Fruit fly (Drosophila melanogaster) whole organism, embryonic: ENCODE measurements around the gene Amun.

ENCODE experiments used
- Atf3 ChIP-seq: fragments of 200-800 bp; sonication (Bioruptor generic); optimal IDR thresholded peaks from 3 replicates; lab custom pipeline; 2016; ENCODE audit warnings: missing biosample characterization, missing genetic modification characterization
- Atf6 ChIP-seq: fragments of 200-800 bp; sonication (Bioruptor generic); IDR thresholded peaks from 2 replicates; pipeline ENCODE4 v1.3.6; 2022; ENCODE audit warnings: missing biosample characterization, missing genetic modification characterization
- C15 ChIP-seq: fragments of 200-800 bp; sonication (Bioruptor generic); IDR thresholded peaks from 3 replicates; pipeline ENCODE4 v1.3.6; 2022; ENCODE audit warnings: missing biosample characterization, missing genetic modification characterization
- CG10462 ChIP-seq: fragments of 200-800 bp; sonication (Bioruptor generic); optimal IDR thresholded peaks from 2 replicates; lab custom pipeline; 2016; ENCODE audit warnings: missing biosample characterization, missing genetic modification characterization
- CG10959 ChIP-seq: fragments of 200-800 bp; sonication (Bioruptor generic); IDR thresholded peaks from 2 replicates; pipeline ENCODE4 v1.3.6; 2022; ENCODE audit warnings: missing biosample characterization, missing genetic modification characterization
- CG10979 ChIP-seq: fragments of 200-800 bp; sonication (Bioruptor generic); optimal IDR thresholded peaks from 2 replicates; lab custom pipeline; 2018; ENCODE audit warnings: missing biosample characterization, mild to moderate bottlenecking, missing genetic modification characterization, moderate library complexity
- CG15073 ChIP-seq: fragments of 200-800 bp; sonication (Bioruptor generic); optimal IDR thresholded peaks from 2 replicates; lab custom pipeline; 2016; ENCODE audit warnings: missing biosample characterization, missing genetic modification characterization
- CG16813 ChIP-seq: fragments of 200-800 bp; sonication (Bioruptor generic); IDR thresholded peaks from 3 replicates; pipeline ENCODE4 v1.3.6; 2022; ENCODE audit warnings: missing biosample characterization, missing genetic modification characterization; ENCODE audit not compliant: partially characterized antibody
- CG17361 ChIP-seq: fragments of 200-800 bp; sonication (Bioruptor generic); IDR thresholded peaks from 3 replicates; pipeline ENCODE4 v1.3.6; 2022; ENCODE audit warnings: missing biosample characterization, missing genetic modification characterization
- CG17802 ChIP-seq: fragments of 200-800 bp; sonication (Bioruptor generic); optimal IDR thresholded peaks from 2 replicates; lab custom pipeline; 2018; ENCODE audit warnings: missing biosample characterization, mild to moderate bottlenecking, missing genetic modification characterization, moderate library complexity
- CG3281 ChIP-seq: fragments of 200-800 bp; sonication (Bioruptor generic); optimal IDR thresholded peaks from 3 replicates; lab custom pipeline; 2017; ENCODE audit warnings: missing biosample characterization, mild to moderate bottlenecking, missing genetic modification characterization
- CG6791 ChIP-seq: fragments of 200-800 bp; sonication (Bioruptor generic); IDR thresholded peaks from 3 replicates; pipeline ENCODE4 v1.3.6; 2022; ENCODE audit warnings: missing biosample characterization, missing genetic modification characterization; ENCODE audit not compliant: partially characterized antibody
- CG7357 ChIP-seq: fragments of 200-800 bp; sonication (Bioruptor generic); IDR thresholded peaks from 3 replicates; pipeline ENCODE4 v1.3.6; 2022; ENCODE audit warnings: missing biosample characterization, missing genetic modification characterization
- CG9797 ChIP-seq: fragments of 200-800 bp; sonication (Bioruptor generic); optimal IDR thresholded peaks from 3 replicates; lab custom pipeline; 2018; ENCODE audit warnings: missing biosample characterization, mild to moderate bottlenecking, missing genetic modification characterization
- Dll ChIP-seq: fragments of 200-800 bp; sonication (Bioruptor generic); IDR thresholded peaks from 4 replicates; pipeline ENCODE4 v1.3.6; 2022; ENCODE audit warnings: missing biosample characterization, missing genetic modification characterization; ENCODE audit not compliant: partially characterized antibody
- Doc2 ChIP-seq: fragments of 200-800 bp; sonication (Bioruptor generic); IDR thresholded peaks from 2 replicates; pipeline ENCODE4 v1.3.6; 2022; ENCODE audit warnings: missing biosample characterization, missing genetic modification characterization
- Eip74EF ChIP-seq, 2 experiments: fragments of 200-800 bp in 1 of 2; fragments of >200 bp in 1 of 2; sonication (Bioruptor generic) in 1 of 2; optimal IDR thresholded peaks; 2 replicates each; lab custom pipeline; 2017 to 2019; ENCODE audit warnings: missing biosample characterization in 2 of 2, missing genetic modification characterization in 2 of 2, mild to moderate bottlenecking in 1 of 2, moderate library complexity in 1 of 2
- Fer3 ChIP-seq: fragments of 200-800 bp; sonication (Bioruptor generic); optimal IDR thresholded peaks from 2 replicates; lab custom pipeline; 2018; ENCODE audit warnings: missing biosample characterization, mild to moderate bottlenecking, missing genetic modification characterization, moderate library complexity
- H15 ChIP-seq: fragments of 200-800 bp; sonication (Bioruptor generic); IDR thresholded peaks from 3 replicates; pipeline ENCODE4 v1.3.6; 2022; ENCODE audit warnings: missing biosample characterization, missing genetic modification characterization
- Hmx ChIP-seq: fragments of 200-800 bp; sonication (Bioruptor generic); optimal IDR thresholded peaks from 2 replicates; lab custom pipeline; 2016; ENCODE audit warnings: missing biosample characterization, missing genetic modification characterization
- Hsf ChIP-seq: fragments of 200-800 bp; sonication (Bioruptor generic); optimal IDR thresholded peaks from 3 replicates; lab custom pipeline; 2016; ENCODE audit warnings: missing biosample characterization, missing genetic modification characterization
- Kr ChIP-seq: fragments of 200-800 bp; sonication (Bioruptor generic); optimal IDR thresholded peaks from 2 replicates; lab custom pipeline; 2017; ENCODE audit warnings: missing biosample characterization, mild to moderate bottlenecking, missing genetic modification characterization
- Neu2 ChIP-seq: fragments of 200-800 bp; sonication (Bioruptor generic); optimal IDR thresholded peaks from 3 replicates; lab custom pipeline; 2016; ENCODE audit warnings: missing biosample characterization, missing genetic modification characterization, borderline replicate concordance
- Pdp1 ChIP-seq, 2 experiments: fragments of 200-800 bp; sonication (Bioruptor generic); optimal IDR thresholded peaks; 3 replicates each; lab custom pipeline; 2016; ENCODE audit warnings: missing biosample characterization in 2 of 2, missing genetic modification characterization in 2 of 2, mild to moderate bottlenecking in 1 of 2, moderate library complexity in 1 of 2
- Rx ChIP-seq: fragments of 200-800 bp; sonication (Bioruptor generic); IDR thresholded peaks from 2 replicates; pipeline ENCODE4 v1.3.6; 2022; ENCODE audit warnings: missing biosample characterization, missing genetic modification characterization
- Taf1 ChIP-seq: fragments of 200-800 bp; sonication (Bioruptor generic); IDR thresholded peaks from 2 replicates; pipeline ENCODE4 v1.3.6; 2022; ENCODE audit warnings: missing biosample characterization, missing genetic modification characterization
- ab ChIP-seq: fragments of 200-800 bp; sonication (Bioruptor generic); optimal IDR thresholded peaks from 2 replicates; lab custom pipeline; 2016; ENCODE audit warnings: missing biosample characterization, missing genetic modification characterization
- bowl ChIP-seq: fragments of 200-800 bp; sonication (Bioruptor generic); IDR thresholded peaks from 2 replicates; pipeline ENCODE4 v1.3.6; 2022; ENCODE audit warnings: missing biosample characterization, missing genetic modification characterization
- cg ChIP-seq: fragments of 200-800 bp; sonication (Bioruptor generic); optimal IDR thresholded peaks from 3 replicates; lab custom pipeline; 2019; ENCODE audit warnings: missing biosample characterization, mild to moderate bottlenecking, missing genetic modification characterization, moderate library complexity
- dimm ChIP-seq: fragments of 200-800 bp; sonication (Bioruptor generic); IDR thresholded peaks from 2 replicates; pipeline ENCODE4 v1.3.6; 2022; ENCODE audit warnings: missing biosample characterization, missing genetic modification characterization
- dmrt99B ChIP-seq: fragments of 200-800 bp; sonication (Bioruptor generic); optimal IDR thresholded peaks from 2 replicates; lab custom pipeline; 2018; ENCODE audit warnings: missing biosample characterization, mild to moderate bottlenecking, missing genetic modification characterization, moderate library complexity
- ftz-f1 ChIP-seq: fragments of 200-800 bp; sonication (Bioruptor generic); optimal IDR thresholded peaks from 2 replicates; lab custom pipeline; 2016; ENCODE audit warnings: missing biosample characterization, missing genetic modification characterization
- gsb-n ChIP-seq: fragments of 200-800 bp; sonication (Bioruptor generic); optimal IDR thresholded peaks from 3 replicates; lab custom pipeline; 2018; ENCODE audit warnings: missing biosample characterization, mild to moderate bottlenecking, missing genetic modification characterization
- hkb ChIP-seq, 2 experiments: fragments of 200-800 bp in 1 of 2; fragments of >200 bp in 1 of 2; sonication (Bioruptor generic) in 1 of 2; IDR thresholded peaks in 1 of 2; optimal IDR thresholded peaks in 1 of 2; 2 replicates each; pipeline versions ENCODE4 v1.3.6 to Lab custom; 2017 to 2022; ENCODE audit warnings: missing biosample characterization in 1 of 2, missing genetic modification characterization in 1 of 2
- jing ChIP-seq: fragments of 200-800 bp; sonication (Bioruptor generic); optimal IDR thresholded peaks from 2 replicates; lab custom pipeline; 2018; ENCODE audit warnings: missing biosample characterization, mild to moderate bottlenecking, missing genetic modification characterization
- lmd ChIP-seq: fragments of 200-800 bp; sonication (Bioruptor generic); IDR thresholded peaks from 2 replicates; pipeline ENCODE4 v1.3.6; 2022; ENCODE audit warnings: missing biosample characterization, missing genetic modification characterization
- luna ChIP-seq: fragments of 200-800 bp; sonication (Bioruptor generic); optimal IDR thresholded peaks from 2 replicates; lab custom pipeline; 2016; ENCODE audit warnings: missing biosample characterization, missing genetic modification characterization
- nerfin-2 ChIP-seq: fragments of 200-800 bp; sonication (Bioruptor generic); IDR thresholded peaks from 2 replicates; pipeline ENCODE4 v1.3.6; 2022; ENCODE audit warnings: missing biosample characterization, missing genetic modification characterization; ENCODE audit not compliant: partially characterized antibody
- onecut ChIP-seq: fragments of 200-800 bp; sonication (Bioruptor generic); IDR thresholded peaks from 2 replicates; pipeline ENCODE4 v1.3.6; 2022; ENCODE audit warnings: missing biosample characterization, missing genetic modification characterization
- p53 ChIP-seq: fragments of 200-800 bp; sonication (Bioruptor generic); optimal IDR thresholded peaks from 2 replicates; lab custom pipeline; 2016; ENCODE audit warnings: missing biosample characterization, missing genetic modification characterization
- pnt ChIP-seq: fragments of 200-800 bp; sonication (Bioruptor generic); optimal IDR thresholded peaks from 3 replicates; lab custom pipeline; 2016; ENCODE audit warnings: missing biosample characterization, missing genetic modification characterization
- seq ChIP-seq: fragments of 200-800 bp; sonication (Bioruptor generic); IDR thresholded peaks from 2 replicates; pipeline ENCODE4 v1.3.6; 2022; ENCODE audit warnings: missing biosample characterization, missing genetic modification characterization
- slou ChIP-seq: fragments of 200-800 bp; sonication (Bioruptor generic); optimal IDR thresholded peaks from 3 replicates; lab custom pipeline; 2016; ENCODE audit warnings: missing biosample characterization, missing genetic modification characterization
- sqz ChIP-seq: fragments of 200-800 bp; sonication (Bioruptor generic); optimal IDR thresholded peaks from 3 replicates; lab custom pipeline; 2018; ENCODE audit warnings: missing biosample characterization, mild to moderate bottlenecking, missing genetic modification characterization
- tap ChIP-seq: fragments of 200-800 bp; optimal IDR thresholded peaks from 3 replicates; lab custom pipeline; 2019; ENCODE audit warnings: missing biosample characterization, mild to moderate bottlenecking, missing genetic modification characterization, moderate library complexity
- wek ChIP-seq: fragments of 200-800 bp; sonication (Bioruptor generic); optimal IDR thresholded peaks from 3 replicates; lab custom pipeline; 2018; ENCODE audit warnings: missing biosample characterization, mild to moderate bottlenecking, missing genetic modification characterization, moderate library complexity
- zfh1 ChIP-seq: fragments of 200-800 bp; sonication (Bioruptor generic); IDR thresholded peaks from 3 replicates; pipeline ENCODE4 v1.3.6; 2022; ENCODE audit warnings: missing biosample characterization, missing genetic modification characterization
- zfh2 ChIP-seq: fragments of 200-800 bp; sonication (Bioruptor generic); optimal IDR thresholded peaks from 2 replicates; lab custom pipeline; 2016; ENCODE audit warnings: missing biosample characterization, missing genetic modification characterization

Amun gene

DNA sequence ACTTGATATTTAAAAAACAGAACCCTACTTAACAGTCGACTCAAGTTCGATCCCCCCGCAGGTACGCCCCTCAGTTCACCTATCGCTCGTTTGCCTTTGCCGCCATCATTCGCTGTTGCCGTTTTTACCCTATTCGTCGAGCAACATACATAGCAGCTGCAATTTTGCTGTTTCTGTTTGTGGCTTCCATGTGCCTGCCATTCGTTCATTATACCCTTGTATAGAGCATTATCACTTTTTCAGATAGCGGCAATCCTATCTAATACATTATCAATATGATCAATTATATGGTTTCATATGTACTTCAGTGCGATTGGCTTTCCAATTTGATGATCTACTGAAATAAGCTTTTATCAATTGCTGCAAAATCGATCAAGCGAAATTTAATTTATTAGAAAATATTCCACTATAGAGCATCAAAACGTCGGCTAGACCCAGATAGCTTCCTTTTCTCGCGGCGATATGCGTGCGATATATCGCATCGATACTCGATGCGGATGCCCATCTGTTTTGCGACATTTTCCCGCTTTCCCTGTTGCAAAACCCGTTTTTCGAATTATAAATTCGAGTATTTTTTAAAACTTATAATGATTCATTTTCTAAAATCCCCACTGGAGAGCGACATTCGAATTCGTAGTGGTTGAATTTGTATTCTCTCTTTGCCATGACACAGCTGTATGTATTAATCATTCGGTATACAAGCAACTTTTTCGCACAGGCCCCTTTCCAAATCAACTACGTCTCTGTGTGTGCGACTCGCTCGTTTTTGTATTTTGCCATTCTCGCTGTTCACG lies 769 bp upstream of the Amun start (continued):
- TF ChIP-seq Neu2: peak; percentile 42
- peak; percentile 61 for TF ChIP-seq Atf3 (GFP tag; lab: Kevin White, UChicago)
- no peak for TF ChIP-seq ftz-f1 (GFP tag; lab: Kevin White, UChicago)
- TF ChIP-seq Taf1 (GFP tag; lab: Robert Waterston, UW): no peak; the same call in 1 of the 2 replicates
- no peak for TF ChIP-seq cg (GFP tag; lab: Kevin White, UChicago)
- peak; percentile 37; the same call in 2 of the 3 replicates for TF ChIP-seq H15 (GFP tag; lab: Robert Waterston, UW)
- peak; percentile 83 for TF ChIP-seq zfh2 (GFP tag; lab: Kevin White, UChicago)
- TF ChIP-seq CG17361: peak; percentile 89
- TF ChIP-seq Fer3 (tag; lab: Kevin White, UChicago): peak; percentile 84
- no peak for TF ChIP-seq dimm
- no peak for TF ChIP-seq CG9797
- peak; percentile 89 for TF ChIP-seq Atf6
- peak; percentile 79 for TF ChIP-seq Dll (GFP tag; lab: Robert Waterston, UW)
- TF ChIP-seq Doc2: peak; percentile 53
- TF ChIP-seq nerfin-2 (GFP tag; lab: Robert Waterston, UW): peak; percentile 11; the same call in 1 of the 2 replicates
- peak; percentile 79 for TF ChIP-seq jing (GFP tag; lab: Kevin White, UChicago)
- peak; percentile 72 for TF ChIP-seq CG6791 (GFP tag; lab: Robert Waterston, UW)
- TF ChIP-seq Eip74EF (GFP tag; optimal IDR thresholded peaks at IDR 0.05; lab: Kevin White, UChicago): peak in 1 of 2 experiments; percentile 81
- TF ChIP-seq Hsf (GFP tag; lab: Kevin White, UChicago): peak; percentile 90
- peak; percentile 90 for TF ChIP-seq dmrt99B (tag; lab: Kevin White, UChicago)
- peak; percentile 25 for TF ChIP-seq luna (GFP tag; lab: Kevin White, UChicago)
- TF ChIP-seq CG10959 (GFP tag; lab: Robert Waterston, UW): peak; percentile 82
- peak; percentile 67 for TF ChIP-seq wek (GFP tag; lab: Kevin White, UChicago)
- peak; percentile 68 for TF ChIP-seq CG10462 (GFP tag; lab: Kevin White, UChicago)
- peak; percentile 86 for TF ChIP-seq tap
- peak; percentile 67 for TF ChIP-seq zfh1 (GFP tag; lab: Robert Waterston, UW)
- peak; percentile 46; the same call in 2 of the 3 replicates for TF ChIP-seq CG16813 (GFP tag; lab: Robert Waterston, UW)
- TF ChIP-seq CG17802: peak; percentile 64
- TF ChIP-seq CG7357: peak; percentile 80
- peak; percentile 38 for TF ChIP-seq ab
- peak; percentile 64 for TF ChIP-seq Rx (GFP tag; lab: Robert Waterston, UW)
- TF ChIP-seq Kr (GFP tag; lab: Kevin White, UChicago): no peak
- peak; percentile 83 for TF ChIP-seq slou (GFP tag; lab: Kevin White, UChicago)
- peak; percentile 35 for TF ChIP-seq p53
- TF ChIP-seq onecut: 0 out of 2 replicates have a peak, but pooled peaks have one; percentile 3
- TF ChIP-seq CG15073 (GFP tag; lab: Kevin White, UChicago): peak; percentile 23
- peak; percentile 85 for TF ChIP-seq pnt
- 0 out of 3 replicates have a peak, but pooled peaks have one; percentile 25 for TF ChIP-seq C15 (GFP tag; lab: Robert Waterston, UW)
- TF ChIP-seq CG10979: peak; percentile 90
- peak; percentile 72 to 82 for TF ChIP-seq Pdp1 (GFP tag; optimal IDR thresholded peaks at IDR 0.05; lab: Kevin White, UChicago)
- 0 out of 2 replicates have a peak, but pooled peaks have one; percentile 17 for TF ChIP-seq bowl (GFP tag; lab: Robert Waterston, UW)
- peak; percentile 83 for TF ChIP-seq sqz (GFP tag; lab: Kevin White, UChicago)
- TF ChIP-seq lmd (GFP tag; lab: Robert Waterston, UW): peak; percentile 91
- TF ChIP-seq seq: peak; percentile 75
- no peak for TF ChIP-seq hkb (optimal IDR thresholded peaks at IDR 0.05; lab: Kevin White, UChicago)
- peak; percentile 83 for TF ChIP-seq hkb (GFP tag; IDR thresholded peaks at IDR 0.05; lab: Robert Waterston, UW)
- peak; percentile 79 for TF ChIP-seq Hmx (GFP tag; lab: Kevin White, UChicago)
- TF ChIP-seq CG3281: peak; percentile 93
- peak; percentile 84 for TF ChIP-seq gsb-n (tag; lab: Kevin White, UChicago)
